Fruit fly (Drosophila melanogaster): ENCODE measurements around the gene Rbsn-5.

DNA sequence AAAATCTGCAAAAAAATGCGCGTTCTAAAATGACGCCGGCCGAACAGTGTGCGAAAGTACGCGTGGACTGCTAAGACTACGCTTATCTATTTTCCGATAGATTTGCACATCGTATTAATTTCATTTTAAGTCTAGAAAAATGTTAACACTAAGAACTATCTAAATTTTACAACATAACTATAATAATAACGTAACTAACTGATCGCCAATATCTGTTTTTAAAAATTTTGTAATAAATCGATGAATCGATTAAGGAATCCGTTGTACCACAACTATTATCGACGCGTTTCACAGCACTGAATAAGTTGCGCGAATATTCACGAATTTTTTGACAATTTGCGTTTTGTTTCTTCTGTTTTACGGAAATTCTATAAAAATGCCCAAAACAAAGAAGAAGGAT is 51.4 kb downstream of the Rbsn-5 start, which contains the start of gene Ssb-c31a:
- no peak for TF ChIP-seq dac (GFP tag; optimal IDR thresholded peaks at IDR 0.05)
- TF ChIP-seq CG3032 (tag; optimal IDR thresholded peaks at IDR 0.05): peak; percentile 44
- peak; percentile 34 to 65 for TF ChIP-seq ss (GFP tag; optimal IDR thresholded peaks at IDR 0.05)
- TF ChIP-seq Met (GFP tag; optimal IDR thresholded peaks at IDR 0.05): peak; percentile 69
- TF ChIP-seq spab (GFP tag; optimal IDR thresholded peaks at IDR 0.05): no peak
- peak; percentile 65 for TF ChIP-seq Sox14 (GFP tag; optimal IDR thresholded peaks at IDR 0.05)
- TF ChIP-seq CG16779 (tag; optimal IDR thresholded peaks at IDR 0.05): no peak
- no peak for TF ChIP-seq Blimp-1 (GFP tag; optimal IDR thresholded peaks at IDR 0.05)
- no peak for TF ChIP-seq CG6276 (GFP tag; optimal IDR thresholded peaks at IDR 0.05)
- TF ChIP-seq CG6854 (GFP tag; optimal IDR thresholded peaks at IDR 0.05): no peak
- TF ChIP-seq achi (GFP tag; optimal IDR thresholded peaks at IDR 0.05): peak; percentile 63

Data from whole organism, prepupa.